Worm (Caenorhabditis elegans) whole organism, late embryonic: ENCODE data around the gene Y37E11AM.3.
A peak's percentile ranks its signal among the peaks of the same experiment; 100 is the strongest.

Source experiments
- K09A11.1 ChIP-seq: sonication (generic microtip); optimal IDR thresholded peaks from 2 replicates; lab custom pipeline; 2017; ENCODE audit warnings: antibody characterized with exemption, mild to moderate bottlenecking, missing genetic modification characterization, missing compliant biosample characterization; ENCODE audit not compliant: insufficient read depth
- ama-1 ChIP-seq: fragments of 150-350 bp; optimal IDR thresholded peaks from 2 replicates; lab custom pipeline; 2014
- ceh-14 ChIP-seq: sonication (generic microtip); optimal IDR thresholded peaks from 2 replicates; lab custom pipeline; 2016; ENCODE audit warnings: missing genotype, missing genetic modification characterization, missing compliant biosample characterization
- ceh-18 ChIP-seq: sonication (generic microtip); optimal IDR thresholded peaks from 2 replicates; lab custom pipeline; 2016; ENCODE audit warnings: missing genetic modification characterization, missing compliant biosample characterization
- ceh-19 ChIP-seq: fragments of 200-800 bp; sonication (Bioruptor generic); optimal IDR thresholded peaks from 2 replicates; lab custom pipeline; 2018; ENCODE audit warnings: mild to moderate bottlenecking, missing genetic modification characterization, missing compliant biosample characterization
- ceh-2 ChIP-seq: sonication (generic microtip); optimal IDR thresholded peaks from 2 replicates; lab custom pipeline; 2016; ENCODE audit warnings: missing genotype, missing genetic modification characterization, missing compliant biosample characterization
- ceh-24 ChIP-seq: sonication (generic microtip); optimal IDR thresholded peaks from 2 replicates; lab custom pipeline; 2016; ENCODE audit warnings: mild to moderate bottlenecking, missing genetic modification characterization, missing compliant biosample characterization
- ceh-31 ChIP-seq: sonication (generic microtip); optimal IDR thresholded peaks from 2 replicates; lab custom pipeline; 2016; ENCODE audit warnings: missing genetic modification characterization, missing compliant biosample characterization
- ceh-48 ChIP-seq: sonication (generic microtip); optimal IDR thresholded peaks from 2 replicates; lab custom pipeline; 2016; ENCODE audit warnings: missing genetic modification characterization, inconsistent platforms, missing compliant biosample characterization
- ceh-9 ChIP-seq: sonication (generic microtip); optimal IDR thresholded peaks from 2 replicates; lab custom pipeline; 2016; ENCODE audit warnings: mild to moderate bottlenecking, missing genetic modification characterization, inconsistent platforms, missing compliant biosample characterization
- che-1 ChIP-seq: sonication (generic microtip); optimal IDR thresholded peaks from 2 replicates; lab custom pipeline; 2016; ENCODE audit warnings: mild to moderate bottlenecking, missing genetic modification characterization, missing compliant biosample characterization
- dmd-4 ChIP-seq: sonication (generic microtip); optimal IDR thresholded peaks from 2 replicates; lab custom pipeline; 2016; ENCODE audit warnings: borderline replicate concordance, missing genetic modification characterization, missing compliant biosample characterization
- elt-4 ChIP-seq: sonication (generic microtip); optimal IDR thresholded peaks from 2 replicates; lab custom pipeline; 2016; ENCODE audit warnings: missing genetic modification characterization, missing compliant biosample characterization
- ets-4 ChIP-seq: sonication (generic microtip); optimal IDR thresholded peaks from 2 replicates; lab custom pipeline; 2016; ENCODE audit warnings: missing genetic modification characterization, missing compliant biosample characterization
- fax-1 ChIP-seq: sonication (generic microtip); optimal IDR thresholded peaks from 2 replicates; lab custom pipeline; 2016; ENCODE audit warnings: missing genotype, missing genetic modification characterization, missing compliant biosample characterization
- fkh-6 ChIP-seq: sonication (generic microtip); optimal IDR thresholded peaks from 2 replicates; lab custom pipeline; 2016; ENCODE audit warnings: missing genetic modification characterization, missing compliant biosample characterization
- gmeb-2 ChIP-seq: sonication (generic microtip); optimal IDR thresholded peaks from 2 replicates; lab custom pipeline; 2016; ENCODE audit warnings: missing genetic modification characterization, inconsistent platforms, missing compliant biosample characterization
- hlh-30 ChIP-seq: sonication (generic microtip); optimal IDR thresholded peaks from 2 replicates; lab custom pipeline; 2017; ENCODE audit warnings: antibody characterized with exemption, missing genetic modification characterization, missing compliant biosample characterization; ENCODE audit not compliant: insufficient read depth
- lin-11 ChIP-seq: fragments of 200-800 bp; sonication (Bioruptor generic); optimal IDR thresholded peaks from 2 replicates; lab custom pipeline; 2018; ENCODE audit warnings: mild to moderate bottlenecking, missing genetic modification characterization, missing compliant biosample characterization
- mec-3 ChIP-seq: sonication (generic microtip); optimal IDR thresholded peaks from 2 replicates; lab custom pipeline; 2016; ENCODE audit warnings: borderline replicate concordance, missing genetic modification characterization, missing compliant biosample characterization
- nfya-1 ChIP-seq: sonication (generic microtip); optimal IDR thresholded peaks from 2 replicates; lab custom pipeline; 2017; ENCODE audit warnings: missing genetic modification characterization, mild to moderate bottlenecking, missing compliant biosample characterization, antibody characterized with exemption, moderate library complexity
- nhr-11 ChIP-seq: fragments of 150-350 bp; optimal IDR thresholded peaks from 2 replicates; lab custom pipeline; 2014; ENCODE audit warnings: missing biosample characterization, missing genetic modification characterization
- pag-3 ChIP-seq: sonication (generic microtip); optimal IDR thresholded peaks from 2 replicates; lab custom pipeline; 2016; ENCODE audit warnings: missing compliant biosample characterization, missing genetic modification characterization, borderline replicate concordance
- pha-2 ChIP-seq: sonication (generic microtip); optimal IDR thresholded peaks from 2 replicates; lab custom pipeline; 2017; ENCODE audit warnings: mild to moderate bottlenecking, missing genetic modification characterization, missing compliant biosample characterization
- pqm-1 ChIP-seq: sonication (generic microtip); optimal IDR thresholded peaks from 2 replicates; lab custom pipeline; 2016; ENCODE audit warnings: missing genetic modification characterization, missing compliant biosample characterization
- sox-2 ChIP-seq: fragments of 200-800 bp; sonication (Bioruptor generic); IDR thresholded peaks from 2 replicates; pipeline ENCODE4 v1.3.6; 2022; ENCODE audit warnings: missing genetic modification reagents, missing genetic modification characterization, missing compliant biosample characterization
- tbx-7 ChIP-seq: sonication (generic microtip); optimal IDR thresholded peaks from 2 replicates; lab custom pipeline; 2016; ENCODE audit warnings: missing genotype, missing genetic modification characterization, missing compliant biosample characterization
- ttx-3 ChIP-seq: sonication (generic microtip); optimal IDR thresholded peaks from 2 replicates; lab custom pipeline; 2016; ENCODE audit warnings: missing genetic modification reagents, missing genetic modification characterization, missing compliant biosample characterization
- unc-86 ChIP-seq: sonication (generic microtip); optimal IDR thresholded peaks from 2 replicates; lab custom pipeline; 2016; ENCODE audit warnings: missing genetic modification characterization, missing compliant biosample characterization
- zip-5 ChIP-seq: sonication (generic microtip); optimal IDR thresholded peaks from 2 replicates; lab custom pipeline; 2016; ENCODE audit warnings: missing genetic modification characterization, missing compliant biosample characterization

The Y37E11AM.3 gene

DNA sequence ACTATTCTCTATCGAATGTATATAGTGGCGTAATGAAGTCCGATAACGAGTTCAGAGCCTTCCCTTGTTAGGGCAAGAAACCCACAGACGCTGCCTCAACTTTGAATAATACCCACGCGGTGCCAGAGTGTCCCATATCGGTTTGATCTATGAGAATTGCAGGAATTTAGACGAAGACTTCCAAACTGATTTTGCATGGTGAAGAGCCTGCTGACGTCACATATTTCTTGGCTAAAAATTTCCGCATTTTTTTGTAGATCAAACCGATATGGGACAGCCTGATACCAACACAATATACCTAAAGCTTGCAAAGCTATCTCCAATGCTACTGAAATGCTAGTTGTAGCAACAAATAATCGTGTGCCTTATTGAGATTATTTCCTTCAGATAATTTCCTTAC, 22.9 kb upstream of the Y37E11AM.3 start:
- TF ChIP-seq tbx-7 = no peak
- TF ChIP-seq ceh-24 (tag; lab: Kevin White, UChicago) = no peak
- TF ChIP-seq hlh-30 (tag; lab: Kevin White, UChicago) = no peak
- TF ChIP-seq fkh-6 (tag; lab: Kevin White, UChicago) = no peak
- no peak for TF ChIP-seq unc-86 (tag; lab: Kevin White, UChicago)
- no peak for TF ChIP-seq mec-3 (tag; lab: Kevin White, UChicago)
- TF ChIP-seq, all 69 proteins: peak for 0

- TF ChIP-seq ceh-18 (tag; lab: Kevin White, UChicago) (peak; percentile 40), ets-4 (no peak)
- TF ChIP-seq, all 69 proteins: peak for 1
Observed at ce11 chrIV:3740830-3741477, 22.0 kb upstream of the Y37E11AM.3 start, which contains the start of gene nape-1. TSS of gene nape-1 (minus strand) at chrIV:3740880.

DNA sequence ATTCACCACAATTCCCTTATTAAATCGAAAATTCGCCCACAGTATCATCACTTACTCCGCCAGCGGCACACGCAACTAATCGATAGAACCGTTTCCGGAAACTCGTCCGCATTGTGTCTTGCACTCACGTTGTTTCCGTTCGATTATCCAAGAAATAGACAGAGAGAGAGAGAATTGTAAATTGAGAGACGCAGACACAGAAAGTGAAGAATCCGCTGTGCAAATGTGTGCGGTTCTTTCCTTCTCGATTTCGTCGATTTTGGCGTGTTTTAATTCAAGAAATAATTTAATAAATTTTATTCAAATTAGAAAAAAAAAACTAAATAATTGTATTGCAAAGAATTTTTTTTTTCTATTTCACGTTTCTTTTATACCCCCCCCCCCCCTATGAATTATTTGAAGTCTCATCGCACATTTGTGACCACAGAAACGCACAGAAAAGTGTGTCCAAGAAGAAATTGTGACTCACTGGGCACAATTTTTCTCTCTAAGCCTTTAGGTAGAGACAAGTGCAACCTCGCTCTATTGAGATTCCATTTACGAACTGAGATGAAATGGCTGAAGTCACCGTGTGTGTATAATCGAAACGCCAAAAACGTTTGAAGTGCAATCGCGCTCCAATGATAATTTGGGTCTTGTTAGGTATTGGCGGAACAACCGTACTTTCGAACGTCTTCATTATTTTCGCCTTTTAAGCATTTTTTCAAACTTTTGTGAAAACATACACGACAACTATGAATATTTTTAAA, 19.9 kb upstream of the Y37E11AM.3 start, which contains the start of gene nape-2:
Gene nape-2 (minus strand): TSS at position 271 of the 749 bp plus-strand sequence.
- TF ChIP-seq ceh-31 (peak; percentile 3), gmeb-2 (tag; lab: Kevin White, UChicago) (no peak), ceh-48 (tag; lab: Kevin White, UChicago) (peak; percentile 34)

- no peak for TF ChIP-seq ets-4
- no peak for TF ChIP-seq lin-11 (tag; lab: Kevin White, UChicago)
- no peak for TF ChIP-seq ama-1 (lab: Kevin White, UChicago)
- TF ChIP-seq K09A11.1 (tag; lab: Kevin White, UChicago) = no peak
- no peak for TF ChIP-seq dmd-4 (tag; lab: Kevin White, UChicago)
- TF ChIP-seq nfya-1 (tag; lab: Kevin White, UChicago) = no peak
- TF ChIP-seq ttx-3 (tag; lab: Kevin White, UChicago) = no peak
- TF ChIP-seq elt-4 (tag; lab: Kevin White, UChicago) = no peak
- TF ChIP-seq pag-3 (tag; lab: Kevin White, UChicago) = no peak
Observed at ce11 chrIV:3736244-3736643, 17.3 kb upstream of the Y37E11AM.3 start.

DNA sequence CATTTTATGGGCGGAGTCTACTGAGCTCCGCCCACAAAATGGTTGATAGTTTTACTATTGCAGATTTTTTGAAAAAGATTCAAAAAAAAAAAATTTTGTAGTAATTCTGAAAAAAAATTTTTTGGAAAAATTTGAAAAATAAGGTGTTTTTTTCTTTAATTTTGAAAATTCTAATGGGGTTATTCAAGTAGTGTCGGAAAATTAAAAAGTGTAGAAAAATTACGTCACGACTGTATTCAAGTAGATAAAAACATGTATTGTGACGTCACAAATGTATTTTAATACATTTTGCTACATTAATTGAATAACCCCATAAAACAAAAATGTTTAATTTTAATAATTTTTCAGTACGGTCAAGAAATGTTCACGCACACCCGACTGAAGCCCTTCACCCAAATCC, 14.3 kb upstream of the Y37E11AM.3 start:
- no peak for TF ChIP-seq mec-3 (tag; lab: Kevin White, UChicago)
- TF ChIP-seq ceh-14 (tag; lab: Kevin White, UChicago) = no peak
- no peak for TF ChIP-seq ceh-48 (tag; lab: Kevin White, UChicago)
- TF ChIP-seq zip-5 (tag; lab: Kevin White, UChicago) = no peak
- no peak for TF ChIP-seq ceh-18 (tag; lab: Kevin White, UChicago)
- TF ChIP-seq pqm-1 (tag; lab: Kevin White, UChicago) = no peak
- no peak for TF ChIP-seq ceh-2 (tag; lab: Kevin White, UChicago)
- TF ChIP-seq nhr-11 (tag; lab: Kevin White, UChicago) = no peak
- TF ChIP-seq ceh-9 (tag; lab: Kevin White, UChicago) = no peak
- TF ChIP-seq ceh-19 = no peak

ce11 chrIV:3731430-3731829, 12.5 kb upstream of the Y37E11AM.3 start:
- no peak for TF ChIP-seq sox-2 (GFP tag; lab: Robert Waterston, UW)
- peak; percentile 67 for TF ChIP-seq elt-4 (tag; lab: Kevin White, UChicago)
- TF ChIP-seq lin-11 (tag; lab: Kevin White, UChicago) = no peak
- no peak for TF ChIP-seq che-1 (tag; lab: Kevin White, UChicago)
- TF ChIP-seq pha-2 (tag; lab: Kevin White, UChicago) = no peak
- TF ChIP-seq fax-1 (tag; lab: Kevin White, UChicago) = no peak
